Worm (Caenorhabditis elegans) whole organism, early embryonic: ENCODE measurements around the gene D2021.4.

Experiments
- F13C5.2 ChIP-seq: sonication (generic microtip); optimal IDR thresholded peaks from 2 replicates; lab custom pipeline; 2017; ENCODE audit warnings: mild to moderate bottlenecking, missing genetic modification characterization, inconsistent platforms, missing compliant biosample characterization
- aly-1 ChIP-seq: sonication (generic microtip); optimal IDR thresholded peaks from 2 replicates; lab custom pipeline; 2016; ENCODE audit warnings: missing genetic modification characterization, missing compliant biosample characterization
- ama-1 ChIP-seq: fragments of 150-350 bp; optimal IDR thresholded peaks from 2 replicates; lab custom pipeline; 2014

DNA sequence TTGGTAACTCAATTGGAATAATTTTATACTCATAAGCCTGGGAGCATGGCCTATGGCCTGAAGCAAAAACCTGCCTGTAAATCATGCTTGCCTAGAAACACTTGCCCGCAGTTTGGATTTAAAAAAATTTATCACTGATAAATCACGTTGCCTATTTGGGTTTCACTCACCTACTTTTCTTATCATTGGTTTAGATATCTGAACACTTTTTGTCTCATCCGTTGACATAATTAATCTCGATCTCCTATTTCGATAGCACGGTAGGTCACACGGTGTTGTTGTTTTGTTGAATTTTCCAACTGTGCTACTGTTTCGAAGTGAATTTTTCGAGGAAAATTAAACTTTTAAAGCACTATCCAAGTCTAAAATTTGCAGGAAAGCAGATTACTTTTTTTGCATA is 41.8 kb downstream of the D2021.4 start:
- TF ChIP-seq F13C5.2 (tag; lab: Kevin White, UChicago) (no peak), aly-1 (no peak), ama-1 (lab: Kevin White, UChicago) (no peak)
